Fruit fly (Drosophila melanogaster): ENCODE measurements around the gene Dph3.

Dph3 gene

DNA sequence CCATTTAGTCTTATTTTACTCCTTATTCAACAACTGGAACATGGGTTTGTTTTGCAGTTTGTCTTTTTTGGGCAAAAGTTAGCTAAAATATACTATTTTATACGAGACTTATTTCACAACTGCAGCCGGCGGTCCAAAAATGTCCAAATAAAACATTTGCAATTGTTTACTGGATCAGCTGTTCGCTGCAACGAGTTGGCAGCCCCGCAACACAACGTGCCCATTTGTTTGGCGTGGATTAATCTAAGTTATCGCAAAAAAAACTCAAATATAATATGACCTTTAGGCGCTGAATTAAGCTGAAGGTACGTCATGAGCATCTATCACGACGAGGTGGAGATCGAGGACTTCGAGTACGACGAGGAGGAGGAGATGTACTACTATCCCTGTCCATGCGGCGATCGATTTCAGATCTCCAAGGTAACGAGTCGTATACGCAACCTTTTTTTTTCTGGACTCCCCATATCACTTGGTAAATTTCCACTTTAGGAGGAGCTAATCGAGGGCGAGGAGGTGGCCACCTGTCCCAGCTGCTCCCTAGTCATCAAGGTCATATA is at the start of gene Dph3, which contains the start of gene CG17187:
Dph3 (plus strand) TSS at position 208 of the 557 bp plus-strand sequence.
CG17187 (minus strand) TSS at position 175 of the 557 bp plus-strand sequence.
- TF ChIP-seq noc (tag; optimal IDR thresholded peaks at IDR 0.05): no peak

DNA sequence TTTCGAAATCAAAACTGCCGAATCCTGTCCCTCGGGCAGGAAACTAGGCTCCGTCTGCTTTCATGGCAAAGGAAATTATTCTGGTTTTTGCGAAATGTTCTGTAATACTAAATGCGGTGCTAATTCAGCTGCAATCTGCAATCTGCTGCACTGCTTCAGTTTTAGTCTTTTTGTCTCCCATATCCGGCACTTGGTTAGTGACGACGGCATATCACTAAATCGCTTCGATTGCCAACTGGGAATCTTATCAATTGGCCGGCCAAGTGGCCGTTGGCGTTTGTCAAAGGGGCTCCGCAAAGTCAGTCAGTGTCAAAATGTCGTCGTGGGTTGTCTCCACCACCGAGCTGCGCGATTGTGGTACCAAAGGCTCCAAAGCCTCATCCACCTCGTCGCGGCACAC is 35.9 kb upstream of the Dph3 start, which contains the start of gene CG18577:
CG18577 (plus strand) TSS at position 301 of the 400 bp plus-strand sequence.
- TF ChIP-seq noc (tag; optimal IDR thresholded peaks at IDR 0.05): no peak

DNA sequence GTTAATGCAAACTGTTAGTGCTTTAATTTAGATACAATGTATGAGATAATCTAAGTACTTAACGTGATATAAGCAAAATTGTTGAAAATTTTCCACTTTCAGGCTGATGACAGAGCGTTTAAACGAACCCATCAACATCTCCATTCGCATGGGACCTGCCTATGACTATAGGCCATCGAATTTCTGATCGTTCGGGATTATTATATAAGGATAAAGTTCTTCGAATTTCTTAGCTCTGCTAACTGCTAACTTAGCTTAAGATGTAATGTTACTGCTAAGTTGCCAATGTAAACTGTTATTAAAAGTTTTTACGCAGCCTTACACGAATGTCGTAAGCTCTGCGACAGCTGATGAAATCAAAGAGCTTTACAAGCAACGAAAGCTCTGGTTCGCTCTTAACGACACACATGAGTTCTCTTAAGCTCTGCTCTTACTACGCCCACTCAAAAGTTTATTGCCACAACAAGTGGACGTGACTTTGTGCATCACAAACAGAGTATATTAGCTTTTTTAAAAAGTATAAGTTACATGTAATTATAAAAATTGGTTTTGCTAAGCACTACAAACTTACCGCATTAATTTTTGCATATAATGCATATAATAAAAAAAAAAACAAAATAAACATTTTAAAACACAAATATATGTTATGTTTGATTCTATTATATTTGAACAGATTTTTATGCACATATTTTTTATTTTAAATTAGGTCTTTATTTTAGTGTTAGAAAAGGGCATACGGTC is 34.9 kb upstream of the Dph3 start:
- peak; percentile 98 for TF ChIP-seq noc (tag; optimal IDR thresholded peaks at IDR 0.05)

DNA sequence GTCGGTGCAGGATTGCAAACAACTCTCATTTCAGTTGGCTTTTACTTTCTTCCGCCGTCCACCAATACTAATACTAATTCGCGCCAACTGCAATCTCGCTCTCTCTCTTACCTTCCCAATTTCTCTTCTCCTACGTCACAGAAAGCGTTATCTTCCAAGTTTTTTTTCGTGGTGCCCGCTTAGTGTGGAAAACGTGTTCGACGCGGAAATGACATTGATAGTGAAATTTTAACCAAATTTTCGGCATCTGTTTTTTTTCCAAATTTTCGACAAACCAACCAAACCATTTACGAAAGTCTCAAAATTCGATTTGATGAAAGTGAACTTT is 34.4 kb upstream of the Dph3 start, which contains the start of gene cu:
cu (plus strand) TSS at position 204 of the 328 bp plus-strand sequence.
- TF ChIP-seq noc (tag; optimal IDR thresholded peaks at IDR 0.05): no peak

DNA sequence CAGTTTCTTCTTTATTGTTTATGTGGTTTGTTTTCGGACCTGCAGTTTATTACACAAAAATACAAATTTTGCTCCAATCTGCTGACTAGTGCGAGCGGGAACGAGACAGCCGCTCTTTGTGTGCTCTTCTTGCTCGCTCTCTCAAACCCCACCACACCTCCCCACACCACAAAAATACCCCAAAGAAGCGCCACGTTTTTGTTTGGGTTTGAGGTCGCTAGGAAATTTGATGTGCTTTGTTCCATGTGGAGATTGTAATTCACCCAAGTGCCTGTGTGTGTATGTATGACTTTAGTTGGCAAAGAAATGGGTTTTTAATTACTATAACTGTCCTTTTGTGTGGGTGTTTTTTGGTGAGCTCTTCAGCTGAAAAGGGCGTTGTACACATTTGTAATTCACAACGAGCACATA is 33.6 kb upstream of the Dph3 start:
- peak; percentile 34 for TF ChIP-seq noc (tag; optimal IDR thresholded peaks at IDR 0.05)

DNA sequence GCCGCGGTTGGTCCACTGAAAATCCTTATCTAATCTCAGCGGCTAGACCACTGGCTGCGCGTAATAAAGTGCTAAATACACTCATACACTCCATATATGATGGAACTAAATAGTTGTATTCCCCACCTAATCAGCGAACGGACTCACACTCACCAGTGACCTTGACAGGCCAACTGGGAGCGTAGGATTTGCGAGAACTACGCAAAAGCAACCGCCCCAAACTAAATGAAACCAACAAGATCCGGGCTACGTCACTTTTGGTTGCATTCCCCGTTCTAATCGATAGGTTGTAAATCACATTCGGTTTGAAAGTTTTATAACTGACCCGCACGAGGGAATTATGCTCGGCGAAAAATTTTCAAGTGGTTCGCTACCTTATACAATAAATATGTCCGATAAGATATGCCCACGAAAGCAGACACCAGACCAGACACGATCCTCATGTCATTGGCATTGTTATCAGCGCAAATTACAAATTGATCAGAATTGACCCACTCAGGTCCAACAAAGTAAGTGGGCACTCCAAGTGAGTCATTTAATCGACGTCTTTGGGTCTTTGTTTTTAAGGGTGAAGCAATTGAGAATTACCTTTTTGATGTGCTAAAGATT is 32.4 kb upstream of the Dph3 start:
- peak; percentile 71 for TF ChIP-seq noc (tag; optimal IDR thresholded peaks at IDR 0.05)

DNA sequence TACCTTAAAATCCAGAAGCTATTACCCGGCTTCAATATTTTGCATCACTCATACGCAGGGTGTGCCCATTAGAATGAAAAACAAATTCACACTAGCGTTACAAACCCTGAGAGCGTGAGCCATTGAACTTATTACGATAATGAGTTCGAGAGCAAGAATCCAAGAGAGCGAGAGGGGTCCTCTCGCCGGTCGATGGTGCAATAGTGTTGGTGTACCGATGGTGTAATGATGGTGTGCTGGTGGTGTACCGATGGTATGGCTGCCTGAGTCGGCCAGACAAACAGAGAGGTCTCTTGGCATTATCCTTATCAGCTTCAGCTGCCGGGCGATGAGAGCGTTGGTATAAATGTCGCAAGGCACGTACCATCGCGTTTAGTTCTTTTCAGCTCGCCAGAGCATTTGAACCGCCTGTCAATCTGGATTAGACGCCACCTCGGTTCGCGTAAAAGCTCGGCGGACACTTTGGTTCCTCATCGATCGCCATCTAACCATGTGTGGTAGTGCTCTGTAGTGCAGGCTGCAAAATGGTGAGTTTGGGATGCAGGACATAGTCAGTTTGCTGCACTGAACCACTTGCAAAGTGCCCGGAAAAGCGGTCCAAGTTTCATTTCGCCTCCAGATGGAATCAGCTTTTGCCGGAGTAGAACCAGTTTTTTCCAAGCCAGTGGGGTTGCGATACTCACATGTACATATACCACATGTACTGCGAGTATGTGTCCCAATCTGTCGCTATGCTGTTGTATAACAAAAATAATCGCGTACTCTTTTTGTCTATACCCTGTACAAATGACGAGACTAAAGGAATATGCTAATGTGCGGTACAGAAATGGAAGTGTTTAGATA is 31.4 kb upstream of the Dph3 start:
- no peak for TF ChIP-seq noc (tag; optimal IDR thresholded peaks at IDR 0.05)

DNA sequence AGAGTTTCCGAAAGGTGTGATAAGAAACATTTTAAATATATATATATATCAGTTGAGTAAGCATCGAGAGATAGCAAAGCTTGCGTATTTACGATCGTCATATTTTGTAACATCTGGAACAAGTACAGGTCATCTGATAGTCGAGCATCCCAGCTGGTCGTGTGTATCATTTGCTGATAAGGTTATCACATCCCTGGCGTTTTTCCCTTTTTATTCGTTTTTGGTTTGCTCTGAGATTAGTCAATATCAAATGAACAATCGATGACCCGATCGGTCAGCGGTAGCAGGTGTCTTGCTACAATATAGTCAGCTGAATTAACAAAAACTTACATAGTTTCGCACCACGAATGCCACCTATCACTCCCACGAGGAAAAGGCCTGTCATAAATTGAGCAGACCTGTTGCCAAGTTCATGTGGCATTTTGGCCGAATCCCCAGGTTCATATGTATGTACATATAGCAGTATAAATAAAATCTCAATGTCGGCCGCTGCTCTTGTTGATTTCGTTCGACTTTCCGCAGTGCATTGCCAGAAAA is 30.8 kb upstream of the Dph3 start:
- peak; percentile 94 for TF ChIP-seq noc (tag; optimal IDR thresholded peaks at IDR 0.05)

DNA sequence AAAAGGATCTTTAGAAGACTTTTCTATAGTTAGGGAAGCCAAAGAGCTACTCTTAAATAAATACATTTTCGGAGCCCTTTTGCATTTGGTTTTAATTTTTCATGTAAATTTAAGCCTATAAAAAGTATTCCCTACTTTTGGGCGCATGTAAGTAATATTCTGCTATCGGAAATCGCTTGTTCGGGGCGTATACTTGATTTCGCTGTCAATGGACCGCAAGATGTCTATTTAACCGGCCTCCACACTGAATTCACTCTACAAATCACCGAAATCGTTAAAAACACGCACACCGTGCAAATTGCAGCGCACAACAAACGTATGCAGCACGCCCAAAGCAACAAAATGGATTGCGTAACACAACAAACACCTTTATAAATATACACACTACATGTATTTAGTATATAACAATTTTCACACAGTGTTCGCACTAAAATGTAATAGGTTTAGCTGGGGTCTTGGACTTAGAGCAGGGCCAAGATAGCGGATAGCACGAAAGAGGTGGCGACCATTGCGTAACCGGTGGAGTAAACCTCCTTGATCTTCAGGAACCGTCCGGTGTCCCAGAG is 22.9 kb upstream of the Dph3 start:
- no peak for TF ChIP-seq noc (tag; optimal IDR thresholded peaks at IDR 0.05)

DNA sequence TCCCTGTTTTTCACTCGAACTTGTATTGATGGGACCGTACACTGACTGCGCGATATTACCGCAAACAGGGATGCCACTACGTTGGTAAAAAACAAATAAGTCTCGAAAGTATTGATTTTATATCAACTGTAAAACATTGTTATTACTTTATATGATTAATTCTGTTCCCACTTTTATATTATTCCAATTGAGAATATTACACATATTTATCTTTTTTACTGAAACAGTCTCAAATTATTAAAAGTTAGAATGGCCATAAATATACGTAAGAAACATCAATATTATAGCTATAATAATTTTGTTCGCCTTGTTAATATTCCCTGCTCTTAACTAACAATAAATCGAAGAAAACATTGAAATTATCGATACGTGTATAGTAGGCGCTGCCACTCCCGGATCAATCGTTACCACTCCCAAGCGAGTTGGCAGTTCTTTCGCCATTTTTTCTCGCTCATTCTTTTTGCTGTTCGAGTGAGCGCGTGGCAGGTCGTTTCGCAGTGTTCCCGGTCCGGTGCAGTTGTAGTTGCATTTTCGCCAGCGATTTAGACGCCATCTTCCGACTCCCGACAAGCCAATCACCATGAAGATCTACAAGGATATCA is 21.8 kb upstream of the Dph3 start, which contains the start of the genes SdhC and Tctp:
SdhC (minus strand) TSS at position 49 of the 602 bp plus-strand sequence.
Tctp (plus strand) TSS at position 447 of the 602 bp plus-strand sequence.
- TF ChIP-seq noc (tag; optimal IDR thresholded peaks at IDR 0.05): peak; percentile 63

DNA sequence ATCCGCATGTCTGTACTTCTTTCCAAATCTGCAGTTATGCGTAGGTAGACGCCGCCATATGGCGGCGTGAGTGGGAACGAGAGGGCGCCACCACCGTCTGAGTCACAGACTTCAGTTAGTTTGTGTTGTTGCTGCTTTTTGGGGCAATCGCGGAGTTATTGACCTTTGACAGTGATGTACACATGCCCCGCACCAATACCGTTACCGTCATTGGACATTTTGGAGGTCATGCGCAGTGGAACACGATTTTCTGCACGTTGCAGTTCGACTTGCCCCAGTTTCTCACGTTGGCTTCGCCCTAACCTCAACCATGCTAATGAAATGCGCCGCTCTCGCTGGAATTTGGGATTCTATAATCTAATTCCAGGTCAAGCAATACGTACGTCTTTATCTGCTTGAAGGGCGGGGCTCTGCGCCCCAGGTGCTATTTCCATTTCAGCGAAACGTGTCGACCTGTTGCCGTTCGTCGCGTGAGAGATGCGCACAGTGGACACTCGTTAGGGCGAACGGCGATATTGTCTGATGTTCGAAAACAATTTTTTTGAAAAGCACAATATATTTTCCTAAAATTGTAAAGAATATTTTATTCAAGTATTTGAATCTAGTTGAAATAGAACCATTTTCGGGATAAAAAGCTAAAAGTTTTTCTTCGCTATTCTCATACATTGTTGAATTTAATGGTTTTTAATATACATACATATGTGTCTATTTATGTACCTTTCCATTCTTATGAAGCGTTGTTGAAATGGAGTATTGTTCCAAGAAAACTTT is 20.2 kb upstream of the Dph3 start:
- peak; percentile 68 for TF ChIP-seq noc (tag; optimal IDR thresholded peaks at IDR 0.05)

DNA sequence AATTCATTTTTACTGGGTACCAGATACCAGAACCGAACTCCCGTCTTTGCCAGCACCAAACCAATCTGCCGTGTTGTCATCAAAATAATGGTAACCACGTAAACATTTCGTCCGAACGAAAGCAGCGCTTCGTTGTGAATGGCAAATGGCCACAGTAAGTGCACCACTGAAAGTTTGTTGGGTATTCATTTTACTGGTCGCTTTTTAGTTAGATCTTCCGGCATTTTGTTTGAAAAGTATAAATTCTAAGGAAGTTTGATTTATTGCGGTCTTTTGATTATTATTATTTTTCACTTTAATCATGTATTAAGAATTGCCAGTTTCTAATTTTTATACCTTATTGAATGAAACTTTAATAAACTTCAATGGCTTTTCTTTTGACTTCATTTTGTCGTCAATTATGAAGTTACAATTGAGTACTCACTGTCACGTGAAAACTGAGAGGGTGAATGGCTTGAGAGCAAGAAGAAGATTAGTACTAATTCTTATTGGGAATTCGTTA is 17.2 kb upstream of the Dph3 start, which contains the start of gene ZnT86D:
ZnT86D (minus strand) TSS at position 91 of the 502 bp plus-strand sequence.
- peak; percentile 85 for TF ChIP-seq noc (tag; optimal IDR thresholded peaks at IDR 0.05)

DNA sequence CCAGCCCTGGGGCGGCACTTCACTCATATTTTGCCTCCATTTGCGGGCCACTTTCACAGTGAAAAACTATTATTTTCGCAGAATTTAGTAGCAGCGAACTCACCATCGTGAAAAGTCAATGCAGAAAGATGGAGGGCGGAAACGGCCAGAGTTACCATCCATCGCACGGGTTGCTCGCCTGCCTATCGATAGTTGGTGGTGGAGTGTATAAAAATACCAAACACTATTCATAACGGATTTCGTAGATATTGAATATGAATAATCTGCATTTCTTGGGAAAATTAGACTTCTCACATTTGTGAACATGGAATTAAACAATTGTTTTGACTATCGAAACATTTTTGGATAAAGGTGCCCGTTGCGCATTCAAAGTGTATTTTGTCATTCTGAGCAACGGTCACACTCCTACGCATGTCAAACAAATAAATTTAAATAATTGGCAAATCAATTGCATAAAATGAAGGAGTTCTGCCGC is 15.5 kb upstream of the Dph3 start, which contains the start of the genes RpS25 and CG4820:
RpS25 (minus strand) TSS at position 132 of the 475 bp plus-strand sequence.
CG4820 (plus strand) TSS at position 380 of the 475 bp plus-strand sequence.
- TF ChIP-seq noc (tag; optimal IDR thresholded peaks at IDR 0.05): peak; percentile 69
